Worm (Caenorhabditis elegans): ENCODE results near the gene Y62H9A.5.

Gene Y62H9A.5

ce11 chrX:11924158-11924557, 41.5 kb upstream of the Y62H9A.5 start, which contains the start of gene F55G7.1 (continued):
- no peak for TF ChIP-seq cey-2 (tag; optimal IDR thresholded peaks at IDR 0.05; ENCODE audit: borderline replicate concordance, insufficient read depth)
- TF ChIP-seq D1046.2 (GFP tag; IDR thresholded peaks at IDR 0.05): no peak
- no peak for TF ChIP-seq ces-1 (GFP tag; optimal IDR thresholded peaks at IDR 0.05)
- TF ChIP-seq nhr-48 (tag; optimal IDR thresholded peaks at IDR 0.05): peak; percentile 13
- peak; percentile 33 for TF ChIP-seq jun-1 (tag; optimal IDR thresholded peaks at IDR 0.05)
- no peak for TF ChIP-seq F44E2.7 (GFP tag; IDR thresholded peaks at IDR 0.05)
- TF ChIP-seq nhr-6 (tag; optimal IDR thresholded peaks at IDR 0.05): no peak
- TF ChIP-seq F37D6.2 (tag; optimal IDR thresholded peaks at IDR 0.05): peak; percentile 34
- peak in 1 of 2 experiments; percentile 95 for TF ChIP-seq unc-62 (GFP tag; optimal IDR thresholded peaks at IDR 0.05 in 1 of 2)
- TF ChIP-seq unc-62 (tag; optimal IDR thresholded peaks at IDR 0.05): no peak
- TF ChIP-seq daf-19 (GFP tag; conservative IDR thresholded peaks at IDR 0.05): no peak
- no peak for TF ChIP-seq fkh-10 (GFP tag; optimal IDR thresholded peaks at IDR 0.05)
- TF ChIP-seq mep-1 (tag; optimal IDR thresholded peaks at IDR 0.05): no peak
- no peak for TF ChIP-seq mdl-1 (tag; optimal IDR thresholded peaks at IDR 0.05)
- TF ChIP-seq nhr-10 (tag; optimal IDR thresholded peaks at IDR 0.05): peak; percentile 30
- peak; percentile 73 for TF ChIP-seq mxl-3 (GFP tag; optimal IDR thresholded peaks at IDR 0.05)
- no peak for TF ChIP-seq lin-38 (GFP tag; IDR thresholded peaks at IDR 0.05)
- TF ChIP-seq lir-3 (tag; optimal IDR thresholded peaks at IDR 0.05): no peak
- TF ChIP-seq php-3 (GFP tag; IDR thresholded peaks at IDR 0.05): 0 out of 2 replicates have a peak, but pooled peaks have one; percentile 7
- TF ChIP-seq zfp-2 (tag; optimal IDR thresholded peaks at IDR 0.05): no peak
- TF ChIP-seq pqm-1 (tag; optimal IDR thresholded peaks at IDR 0.05): no peak
- peak in 1 of 2 experiments; percentile 14 for TF ChIP-seq lsy-2 (tag; optimal IDR thresholded peaks at IDR 0.05)
- no peak for TF ChIP-seq mdt-29 (GFP tag; IDR thresholded peaks at IDR 0.05)
- no peak for TF ChIP-seq zip-11 (GFP tag; IDR thresholded peaks at IDR 0.05)
- peak; percentile 35 for TF ChIP-seq spr-1 (tag; optimal IDR thresholded peaks at IDR 0.05)
- TF ChIP-seq ztf-11 (tag; optimal IDR thresholded peaks at IDR 0.05): no peak
- TF ChIP-seq F49E8.2 (tag; optimal IDR thresholded peaks at IDR 0.05; ENCODE audit: borderline replicate concordance): no peak
- TF ChIP-seq nhr-28 (tag; optimal IDR thresholded peaks at IDR 0.05): peak; percentile 45
- TF ChIP-seq skn-1 (tag; optimal IDR thresholded peaks at IDR 0.05): no peak
- TF ChIP-seq madf-9 (GFP tag; conservative IDR thresholded peaks at IDR 0.05): 0 out of 2 replicates have a peak, but pooled peaks have one; percentile 27
- TF ChIP-seq nhr-77 (tag; optimal IDR thresholded peaks at IDR 0.05): peak; percentile 62
- TF ChIP-seq ceh-62 (tag; optimal IDR thresholded peaks at IDR 0.05): no peak
- TF ChIP-seq nhr-41 (GFP tag; IDR thresholded peaks at IDR 0.05): no peak
- no peak for TF ChIP-seq attf-4 (tag; optimal IDR thresholded peaks at IDR 0.05)

ce11 chrX:11920723-11921283, 38.1 kb upstream of the Y62H9A.5 start, which contains the start of gene Y62H9A.14:
Gene Y62H9A.14 (plus strand): TSS chrX:11921233.
- TF ChIP-seq lsy-2 (tag; optimal IDR thresholded peaks at IDR 0.05) (no peak), ZK337.2 (GFP tag; IDR thresholded peaks at IDR 0.05) (no peak), nhr-10 (tag; optimal IDR thresholded peaks at IDR 0.05) (no peak), Y75B8A.6 (GFP tag; IDR thresholded peaks at IDR 0.05) (no peak), ceh-44 (GFP tag; IDR thresholded peaks at IDR 0.05) (no peak), ZK546.5 (tag; optimal IDR thresholded peaks at IDR 0.05) (no peak)

ce11 chrX:11917994-11918393, 35.3 kb upstream of the Y62H9A.5 start, which contains the start of gene Y62H9A.16:
Gene Y62H9A.16 (plus strand): TSS chrX:11918294.
- TF ChIP-seq T20F7.1 (GFP tag; optimal IDR thresholded peaks at IDR 0.05) (no peak), Y75B8A.6 (GFP tag; IDR thresholded peaks at IDR 0.05) (no peak), madf-9 (GFP tag; conservative IDR thresholded peaks at IDR 0.05) (no peak), aha-1 (tag) (peak; percentile 46)

Measured in whole organism, L4 larva.